Worm (Caenorhabditis elegans) whole organism, late embryonic: ENCODE measurements around the gene fbxa-86.

Source experiments
- K02D7.2 ChIP-seq: sonication (generic microtip); optimal IDR thresholded peaks from 2 replicates; lab custom pipeline; 2017; ENCODE audit warnings: mild to moderate bottlenecking, missing genetic modification characterization, missing compliant biosample characterization
- K09A11.1 ChIP-seq: sonication (generic microtip); optimal IDR thresholded peaks from 2 replicates; lab custom pipeline; 2017; ENCODE audit warnings: antibody characterized with exemption, mild to moderate bottlenecking, missing genetic modification characterization, missing compliant biosample characterization; ENCODE audit not compliant: insufficient read depth
- T23F11.4 ChIP-seq: fragments of 200-800 bp; sonication (Bioruptor generic); optimal IDR thresholded peaks from 2 replicates; lab custom pipeline; 2018; ENCODE audit warnings: mild to moderate bottlenecking, missing genetic modification characterization, missing compliant biosample characterization
- Y22D7AL.16 ChIP-seq: sonication (generic microtip); optimal IDR thresholded peaks from 2 replicates; lab custom pipeline; 2016; ENCODE audit warnings: missing genetic modification characterization, missing compliant biosample characterization
- ama-1 ChIP-seq: fragments of 150-350 bp; optimal IDR thresholded peaks from 2 replicates; lab custom pipeline; 2014
- ceh-2 ChIP-seq: sonication (generic microtip); optimal IDR thresholded peaks from 2 replicates; lab custom pipeline; 2016; ENCODE audit warnings: missing genotype, missing genetic modification characterization, missing compliant biosample characterization
- ceh-24 ChIP-seq: sonication (generic microtip); optimal IDR thresholded peaks from 2 replicates; lab custom pipeline; 2016; ENCODE audit warnings: mild to moderate bottlenecking, missing genetic modification characterization, missing compliant biosample characterization
- ceh-30 ChIP-seq: fragments of 150-350 bp; optimal IDR thresholded peaks from 2 replicates; lab custom pipeline; 2014; ENCODE audit warnings: missing biosample characterization, missing genetic modification characterization
- ceh-6 ChIP-seq: fragments of 200-800 bp; sonication (Bioruptor generic); optimal IDR thresholded peaks from 2 replicates; lab custom pipeline; 2018; ENCODE audit warnings: mild to moderate bottlenecking, missing genetic modification characterization, missing compliant biosample characterization
- ceh-9 ChIP-seq: sonication (generic microtip); optimal IDR thresholded peaks from 2 replicates; lab custom pipeline; 2016; ENCODE audit warnings: mild to moderate bottlenecking, missing genetic modification characterization, inconsistent platforms, missing compliant biosample characterization
- dmd-4 ChIP-seq: sonication (generic microtip); optimal IDR thresholded peaks from 2 replicates; lab custom pipeline; 2016; ENCODE audit warnings: borderline replicate concordance, missing genetic modification characterization, missing compliant biosample characterization
- elt-2 ChIP-seq: sonication (generic microtip); optimal IDR thresholded peaks from 2 replicates; lab custom pipeline; 2016; ENCODE audit warnings: missing genetic modification reagents, missing genetic modification characterization, missing compliant biosample characterization
- ets-4 ChIP-seq: sonication (generic microtip); optimal IDR thresholded peaks from 2 replicates; lab custom pipeline; 2016; ENCODE audit warnings: missing genetic modification characterization, missing compliant biosample characterization
- gmeb-2 ChIP-seq: sonication (generic microtip); optimal IDR thresholded peaks from 2 replicates; lab custom pipeline; 2016; ENCODE audit warnings: missing genetic modification characterization, inconsistent platforms, missing compliant biosample characterization
- hlh-13 ChIP-seq: fragments of 200-800 bp; sonication (Bioruptor generic); optimal IDR thresholded peaks from 2 replicates; lab custom pipeline; 2018; ENCODE audit warnings: mild to moderate bottlenecking, missing genetic modification characterization, missing compliant biosample characterization
- hlh-15 ChIP-seq: sonication (generic microtip); optimal IDR thresholded peaks from 2 replicates; lab custom pipeline; 2016; ENCODE audit warnings: missing genetic modification characterization, missing compliant biosample characterization
- hlh-30 ChIP-seq: sonication (generic microtip); optimal IDR thresholded peaks from 2 replicates; lab custom pipeline; 2017; ENCODE audit warnings: antibody characterized with exemption, missing genetic modification characterization, missing compliant biosample characterization; ENCODE audit not compliant: insufficient read depth
- hlh-8 ChIP-seq: sonication (generic microtip); optimal IDR thresholded peaks from 2 replicates; lab custom pipeline; 2016; ENCODE audit warnings: missing genotype, missing genetic modification characterization, missing compliant biosample characterization
- lim-6 ChIP-seq: sonication (generic microtip); optimal IDR thresholded peaks from 2 replicates; lab custom pipeline; 2016; ENCODE audit warnings: missing genetic modification characterization, missing compliant biosample characterization
- lin-11 ChIP-seq: fragments of 200-800 bp; sonication (Bioruptor generic); optimal IDR thresholded peaks from 2 replicates; lab custom pipeline; 2018; ENCODE audit warnings: mild to moderate bottlenecking, missing genetic modification characterization, missing compliant biosample characterization
- nfya-1 ChIP-seq: sonication (generic microtip); optimal IDR thresholded peaks from 2 replicates; lab custom pipeline; 2017; ENCODE audit warnings: missing genetic modification characterization, mild to moderate bottlenecking, missing compliant biosample characterization, antibody characterized with exemption, moderate library complexity
- nhr-11 ChIP-seq: fragments of 150-350 bp; optimal IDR thresholded peaks from 2 replicates; lab custom pipeline; 2014; ENCODE audit warnings: missing biosample characterization, missing genetic modification characterization
- nhr-232 ChIP-seq: sonication (generic microtip); optimal IDR thresholded peaks from 2 replicates; lab custom pipeline; 2016; ENCODE audit warnings: missing genetic modification characterization, missing compliant biosample characterization
- npax-4 ChIP-seq: sonication (generic microtip); optimal IDR thresholded peaks from 2 replicates; lab custom pipeline; 2016; ENCODE audit warnings: missing genetic modification characterization, missing compliant biosample characterization
- odd-2 ChIP-seq: sonication (generic microtip); optimal IDR thresholded peaks from 2 replicates; lab custom pipeline; 2017; ENCODE audit warnings: antibody characterized with exemption, mild to moderate bottlenecking, missing genetic modification characterization, missing compliant biosample characterization
- pat-9 ChIP-seq: fragments of 200-800 bp; sonication (Bioruptor generic); optimal IDR thresholded peaks from 2 replicates; lab custom pipeline; 2018; ENCODE audit warnings: mild to moderate bottlenecking, missing genetic modification characterization, moderate library complexity, missing compliant biosample characterization
- pax-1 ChIP-seq: fragments of 150-350 bp; optimal IDR thresholded peaks from 2 replicates; lab custom pipeline; 2014; ENCODE audit warnings: missing biosample characterization, missing genetic modification characterization
- pha-2 ChIP-seq: sonication (generic microtip); optimal IDR thresholded peaks from 2 replicates; lab custom pipeline; 2017; ENCODE audit warnings: mild to moderate bottlenecking, missing genetic modification characterization, missing compliant biosample characterization
- pqm-1 ChIP-seq: sonication (generic microtip); optimal IDR thresholded peaks from 2 replicates; lab custom pipeline; 2016; ENCODE audit warnings: missing genetic modification characterization, missing compliant biosample characterization
- rnt-1 ChIP-seq: sonication (generic microtip); optimal IDR thresholded peaks from 2 replicates; lab custom pipeline; 2016; ENCODE audit warnings: missing genetic modification characterization, missing compliant biosample characterization
- sdc-2 ChIP-seq: sonication (generic microtip); optimal IDR thresholded peaks from 2 replicates; lab custom pipeline; 2016; ENCODE audit warnings: missing genotype, missing genetic modification characterization, missing compliant biosample characterization
- sox-2 ChIP-seq: fragments of 200-800 bp; sonication (Bioruptor generic); IDR thresholded peaks from 2 replicates; pipeline ENCODE4 v1.3.6; 2022; ENCODE audit warnings: missing genetic modification reagents, missing genetic modification characterization, missing compliant biosample characterization
- syd-9 ChIP-seq: sonication (generic microtip); optimal IDR thresholded peaks from 2 replicates; lab custom pipeline; 2016; ENCODE audit warnings: mild to moderate bottlenecking, missing genetic modification characterization, moderate library complexity, missing compliant biosample characterization
- tbx-7 ChIP-seq: sonication (generic microtip); optimal IDR thresholded peaks from 2 replicates; lab custom pipeline; 2016; ENCODE audit warnings: missing genotype, missing genetic modification characterization, missing compliant biosample characterization
- ttx-3 ChIP-seq: sonication (generic microtip); optimal IDR thresholded peaks from 2 replicates; lab custom pipeline; 2016; ENCODE audit warnings: missing genetic modification reagents, missing genetic modification characterization, missing compliant biosample characterization
- unc-55 ChIP-seq: sonication (generic microtip); optimal IDR thresholded peaks from 2 replicates; lab custom pipeline; 2017; ENCODE audit warnings: missing biosample characterization, missing genetic modification reagents, missing genetic modification characterization
- unc-86 ChIP-seq: sonication (generic microtip); optimal IDR thresholded peaks from 2 replicates; lab custom pipeline; 2016; ENCODE audit warnings: missing genetic modification characterization, missing compliant biosample characterization
- zip-5 ChIP-seq: sonication (generic microtip); optimal IDR thresholded peaks from 2 replicates; lab custom pipeline; 2016; ENCODE audit warnings: missing genetic modification characterization, missing compliant biosample characterization
- ztf-16 ChIP-seq: sonication (generic microtip); optimal IDR thresholded peaks from 2 replicates; lab custom pipeline; 2017; ENCODE audit warnings: missing genetic modification characterization, missing compliant biosample characterization

fbxa-86 gene

ce11 chrIV:4941681-4942080 lies 3.9 kb upstream of the fbxa-86 start, which contains the start of gene Y9C9A.5:
Gene Y9C9A.5 (plus strand): TSS chrIV:4941981.
- TF ChIP-seq zip-5 (tag; lab: Kevin White, UChicago) (no peak), syd-9 (no peak), nfya-1 (no peak), ceh-30 (no peak), ttx-3 (no peak), unc-55 (GFP tag; lab: Kevin White, UChicago) (no peak), ceh-2 (tag; lab: Kevin White, UChicago) (no peak), ceh-9 (tag; lab: Kevin White, UChicago) (no peak)
- TF ChIP-seq, all 69 proteins: peak for 0

ce11 chrIV:4938664-4939063 lies 851 bp upstream of the fbxa-86 start, which contains the start of gene str-168:
Gene str-168 (plus strand): TSS chrIV:4938964.
- TF ChIP-seq hlh-13 (no peak), npax-4 (tag; lab: Kevin White, UChicago) (no peak), hlh-30 (tag; lab: Kevin White, UChicago) (no peak), hlh-15 (no peak), ets-4 (tag; lab: Kevin White, UChicago) (no peak), ceh-6 (GFP tag; lab: Kevin White, UChicago) (no peak), odd-2 (tag; lab: Kevin White, UChicago) (no peak), sdc-2 (tag; lab: Kevin White, UChicago) (no peak), T23F11.4 (GFP tag; lab: Kevin White, UChicago) (no peak), ztf-16 (no peak), K09A11.1 (tag; lab: Kevin White, UChicago) (no peak), pqm-1 (no peak), gmeb-2 (tag; lab: Kevin White, UChicago) (no peak), ceh-24 (no peak), lim-6 (tag; lab: Kevin White, UChicago) (no peak)

ce11 chrIV:4934103-4934502 lies 3.7 kb downstream of the fbxa-86 start, which contains the start of gene str-153:
Gene str-153 (plus strand): TSS chrIV:4934403.
- TF ChIP-seq unc-86 (no peak), tbx-7 (tag; lab: Kevin White, UChicago) (no peak), pha-2 (no peak), nhr-11 (no peak), hlh-8 (tag; lab: Kevin White, UChicago) (no peak), pqm-1 (no peak), dmd-4 (tag; lab: Kevin White, UChicago) (no peak), ama-1 (no peak), sox-2 (GFP tag; lab: Robert Waterston, UW) (no peak), sdc-2 (tag; lab: Kevin White, UChicago) (no peak), K02D7.2 (tag; lab: Kevin White, UChicago) (no peak), lin-11 (tag; lab: Kevin White, UChicago) (no peak), Y22D7AL.16 (tag; lab: Kevin White, UChicago) (no peak), pat-9 (tag; lab: Kevin White, UChicago) (no peak), hlh-30 (tag; lab: Kevin White, UChicago) (no peak), syd-9 (no peak), nhr-232 (tag; lab: Kevin White, UChicago) (no peak), ets-4 (tag; lab: Kevin White, UChicago) (no peak), pax-1 (tag; lab: Kevin White, UChicago) (no peak), K09A11.1 (tag; lab: Kevin White, UChicago) (no peak)

ce11 chrIV:4930754-4931322 lies 7.0 kb downstream of the fbxa-86 start:
- TF ChIP-seq rnt-1 (tag; lab: Kevin White, UChicago) (no peak), elt-2 (tag; lab: Kevin White, UChicago) (peak; percentile 33), pqm-1 (no peak)
